Worm (Caenorhabditis elegans) whole organism, young adult: ENCODE data around the gene fbxa-81.
"Not testable (repeated sequence)": the region's sequence is repeated elsewhere in the genome, so short reads cannot be mapped to it uniquely, and the experiment has no call there.

Experiments used
- B0336.3 ChIP-seq: fragments of 200-800 bp; sonication (Bioruptor generic); IDR thresholded peaks from 2 replicates; pipeline ENCODE4 v1.3.6; 2022; ENCODE audit warnings: missing genetic modification characterization, missing compliant biosample characterization
- F22D6.2 ChIP-seq: sonication (generic microtip); optimal IDR thresholded peaks from 2 replicates; lab custom pipeline; 2016; ENCODE audit warnings: mild to moderate bottlenecking, missing genetic modification characterization, missing compliant biosample characterization
- F23B12.7 ChIP-seq: sonication (generic microtip); optimal IDR thresholded peaks from 2 replicates; lab custom pipeline; 2017; ENCODE audit warnings: missing genetic modification characterization, mild to moderate bottlenecking, missing compliant biosample characterization, antibody characterized with exemption, moderate library complexity; ENCODE audit not compliant: insufficient read depth
- F37B4.10 ChIP-seq: fragments of 200-800 bp; sonication (Bioruptor generic); IDR thresholded peaks from 2 replicates; pipeline ENCODE4 v1.3.6; 2022; ENCODE audit warnings: missing genetic modification characterization, missing compliant biosample characterization
- F52B5.7 ChIP-seq: sonication (generic microtip); optimal IDR thresholded peaks from 2 replicates; lab custom pipeline; 2016; ENCODE audit warnings: mild to moderate bottlenecking, missing genetic modification characterization, missing compliant biosample characterization
- F55B11.4 ChIP-seq: sonication (generic microtip); optimal IDR thresholded peaks from 2 replicates; lab custom pipeline; 2016; ENCODE audit warnings: missing compliant biosample characterization, missing genetic modification characterization, borderline replicate concordance; ENCODE audit not compliant: insufficient read depth
- Y53F4B.3 ChIP-seq: fragments of 200-800 bp; sonication (Bioruptor generic); IDR thresholded peaks from 2 replicates; pipeline ENCODE4 v1.3.6; 2022; ENCODE audit warnings: missing genetic modification reagents, missing genetic modification characterization, missing compliant biosample characterization
- Y53G8AR.9 ChIP-seq: fragments of 200-800 bp; sonication (Bioruptor generic); conservative IDR thresholded peaks from 2 replicates; pipeline ENCODE4 v1.3.6; 2022; ENCODE audit warnings: missing genetic modification reagents, missing genetic modification characterization, missing compliant biosample characterization
- aptf-2 ChIP-seq: fragments of 200-800 bp; sonication (Bioruptor generic); conservative IDR thresholded peaks from 2 replicates; pipeline ENCODE4 v1.3.6; 2022; ENCODE audit warnings: missing genetic modification reagents, missing genetic modification characterization, missing compliant biosample characterization
- ccch-3 ChIP-seq: fragments of 200-800 bp; sonication (Bioruptor generic); optimal IDR thresholded peaks from 2 replicates; lab custom pipeline; 2018; ENCODE audit warnings: mild to moderate bottlenecking, missing genetic modification characterization, missing compliant biosample characterization
- cebp-2 ChIP-seq: fragments of 200-800 bp; sonication (Bioruptor generic); IDR thresholded peaks from 2 replicates; pipeline ENCODE4 v1.3.6; 2022; ENCODE audit warnings: missing genetic modification characterization, missing compliant biosample characterization
- ceh-79 ChIP-seq: sonication (generic microtip); optimal IDR thresholded peaks from 2 replicates; lab custom pipeline; 2017; ENCODE audit warnings: mild to moderate bottlenecking, missing genetic modification characterization, missing compliant biosample characterization
- egl-44 ChIP-seq: fragments of 200-800 bp; sonication (Bioruptor generic); IDR thresholded peaks from 2 replicates; pipeline ENCODE4 v1.3.6; 2022; ENCODE audit warnings: missing genetic modification reagents, missing genetic modification characterization, missing compliant biosample characterization
- ekl-4 ChIP-seq: fragments of 200-800 bp; sonication (Bioruptor generic); IDR thresholded peaks from 2 replicates; pipeline ENCODE4 v1.3.6; 2022; ENCODE audit warnings: missing genetic modification reagents, missing genetic modification characterization, missing compliant biosample characterization
- ets-4 ChIP-seq: fragments of 200-800 bp; sonication (Bioruptor generic); optimal IDR thresholded peaks from 2 replicates; lab custom pipeline; 2018; ENCODE audit warnings: mild to moderate bottlenecking, missing genetic modification characterization, missing compliant biosample characterization
- fkh-3 ChIP-seq: sonication (generic microtip); optimal IDR thresholded peaks from 2 replicates; lab custom pipeline; 2016; ENCODE audit warnings: mild to moderate bottlenecking, missing genetic modification characterization, missing compliant biosample characterization
- hlh-26 ChIP-seq: fragments of 200-800 bp; sonication (Bioruptor generic); conservative IDR thresholded peaks from 2 replicates; pipeline ENCODE4 v1.3.6; 2022; ENCODE audit warnings: missing genetic modification reagents, missing genetic modification characterization, missing compliant biosample characterization
- lin-35 ChIP-seq, 3 experiments: fragments of 150-350 bp in 2 of 3; sonication (generic microtip) in 1 of 3; optimal IDR thresholded peaks; 2 replicates each; lab custom pipeline; 2014 to 2018; ENCODE audit warnings: missing biosample characterization in 3 of 3, missing genetic modification characterization in 3 of 3, missing genetic modification reagents in 3 of 3
- lin-54 ChIP-seq: fragments of 200-800 bp; sonication (Bioruptor generic); optimal IDR thresholded peaks from 2 replicates; lab custom pipeline; 2018; ENCODE audit warnings: mild to moderate bottlenecking, missing genetic modification characterization, missing compliant biosample characterization
- mes-4 ChIP-seq: sonication (generic microtip); optimal IDR thresholded peaks from 2 replicates; lab custom pipeline; 2016; ENCODE audit warnings: missing genotype, missing genetic modification characterization, missing compliant biosample characterization
- nfya-2 ChIP-seq: fragments of 200-800 bp; sonication (Bioruptor generic); IDR thresholded peaks from 2 replicates; pipeline ENCODE4 v1.3.6; 2022; ENCODE audit warnings: missing genetic modification reagents, missing genetic modification characterization, missing compliant biosample characterization
- pha-4 ChIP-seq: fragments of 150-350 bp; sonication (generic microtip); optimal IDR thresholded peaks from 2 replicates; lab custom pipeline; 2014; ENCODE audit warnings: missing biosample characterization, missing genetic modification reagents, missing genetic modification characterization
- rcor-1 ChIP-seq: fragments of 200-800 bp; sonication (Bioruptor generic); IDR thresholded peaks from 2 replicates; pipeline ENCODE4 v1.3.6; 2022; ENCODE audit warnings: missing genetic modification reagents, missing genetic modification characterization, missing compliant biosample characterization
- rec-8 ChIP-seq, 2 experiments: sonication (generic microtip); optimal IDR thresholded peaks; 2 replicates each; lab custom pipeline; 2016; ENCODE audit warnings: mild to moderate bottlenecking in 2 of 2, missing genetic modification characterization in 2 of 2, missing genetic modification reagents in 2 of 2, missing genotype in 2 of 2, missing biosample characterization in 1 of 2, missing compliant biosample characterization in 1 of 2, moderate library complexity in 1 of 2
- rpc-1 ChIP-seq, 2 experiments: fragments of 150-350 bp in 1 of 2; sonication (generic microtip) in 1 of 2; optimal IDR thresholded peaks; 2 replicates each; lab custom pipeline; 2014 to 2018; ENCODE audit warnings: missing biosample characterization in 1 of 2, missing genetic modification characterization in 1 of 2, missing genetic modification reagents in 1 of 2, missing genotype in 1 of 2
- somi-1 ChIP-seq: fragments of 200-800 bp; sonication (Bioruptor generic); optimal IDR thresholded peaks from 2 replicates; lab custom pipeline; 2018; ENCODE audit warnings: mild to moderate bottlenecking, missing genetic modification characterization, missing compliant biosample characterization
- unc-62 ChIP-seq: fragments of 150-350 bp; optimal IDR thresholded peaks from 2 replicates; lab custom pipeline; 2014; ENCODE audit warnings: missing biosample characterization, missing genetic modification reagents, missing genetic modification characterization
- zfh-2 ChIP-seq: fragments of 200-800 bp; sonication (Bioruptor generic); conservative IDR thresholded peaks from 2 replicates; pipeline ENCODE4 v1.3.6; 2022; ENCODE audit warnings: missing genetic modification reagents, missing genetic modification characterization, missing compliant biosample characterization
- ztf-28 ChIP-seq: fragments of 200-800 bp; sonication (Bioruptor generic); IDR thresholded peaks from 2 replicates; pipeline ENCODE4 v1.3.6; 2022; ENCODE audit warnings: missing genetic modification reagents, missing genetic modification characterization, missing compliant biosample characterization
- ztf-3 ChIP-seq: fragments of 200-800 bp; sonication (Bioruptor generic); optimal IDR thresholded peaks from 2 replicates; lab custom pipeline; 2018; ENCODE audit warnings: mild to moderate bottlenecking, missing genetic modification characterization, missing compliant biosample characterization

fbxa-81 gene

ce11 chrX:14534117-14534516 is 7.8 kb downstream of the fbxa-81 start, which contains the start of gene T24C2.5 (continued):
- TF ChIP-seq ztf-28 (GFP tag; lab: Robert Waterston, UW) = no peak
- TF ChIP-seq, all 124 proteins: peak for 0

- TF ChIP-seq ztf-3 (no peak), somi-1 (GFP tag; lab: Kevin White, UChicago) (no peak), hlh-26 (GFP tag; lab: Robert Waterston, UW) (no peak), unc-62 (GFP tag; lab: Kevin White, UChicago) (no peak), B0336.3 (GFP tag; lab: Robert Waterston, UW) (no peak), rpc-1 (optimal IDR thresholded peaks at IDR 0.05; lab: Kevin White, UChicago) (no peak), rpc-1 (tag; optimal IDR thresholded peaks at IDR 0.05; lab: Kevin White, UChicago) (no peak), ekl-4 (GFP tag; lab: Robert Waterston, UW) (no peak), F37B4.10 (GFP tag; lab: Robert Waterston, UW) (no peak), rec-8 (tag; optimal IDR thresholded peaks at IDR 0.05; lab: Kevin White, UChicago) (no peak), F22D6.2 (no peak)
Measured at ce11 chrX:14530107-14530506, 11.8 kb downstream of the fbxa-81 start, which contains the start of gene nspc-20. TSS of gene nspc-20 (minus strand) at chrX:14530207.

- not testable (repeated sequence) for TF ChIP-seq ccch-3 (GFP tag; lab: Kevin White, UChicago); F37B4.10 (GFP tag; lab: Robert Waterston, UW); Y53F4B.3
Measured at ce11 chrX:14528399-14528798, 13.5 kb downstream of the fbxa-81 start, which contains the start of gene nspc-19. TSS of gene nspc-19 (plus strand) at chrX:14528699.

ce11 chrX:14527559-14527958 is 14.3 kb downstream of the fbxa-81 start, which contains the start of gene nspc-18:
TSS of gene nspc-18 (minus strand) at chrX:14527659.
- no peak for TF ChIP-seq lin-54
- no peak for TF ChIP-seq mes-4
- TF ChIP-seq F23B12.7 (tag; lab: Kevin White, UChicago) = no peak
- no peak for TF ChIP-seq lin-35 (GFP tag; optimal IDR thresholded peaks at IDR 0.05; lab: Kevin White, UChicago)
- TF ChIP-seq cebp-2 = no peak
- no peak for TF ChIP-seq Y53G8AR.9 (GFP tag; lab: Robert Waterston, UW)
- no peak for TF ChIP-seq ceh-79
- TF ChIP-seq fkh-3 (tag; lab: Kevin White, UChicago) = no peak
- TF ChIP-seq F52B5.7 (tag; lab: Kevin White, UChicago) = no peak
- TF ChIP-seq pha-4 = no peak
- TF ChIP-seq egl-44 (GFP tag; lab: Robert Waterston, UW) = no peak
- TF ChIP-seq aptf-2 = no peak
- TF ChIP-seq zfh-2 (GFP tag; lab: Robert Waterston, UW) = no peak
- no peak for TF ChIP-seq rcor-1
- TF ChIP-seq F55B11.4 (tag; lab: Kevin White, UChicago) = no peak
- TF ChIP-seq ets-4 (GFP tag; lab: Kevin White, UChicago) = no peak
- TF ChIP-seq nfya-2 (GFP tag; lab: Robert Waterston, UW) = no peak
